Fruit fly (Drosophila melanogaster) whole organism, embryonic: Measurements from ENCODE around the gene CG6028.
A peak's percentile ranks its signal among the peaks of the same experiment; 100 is the strongest.

Experiments used
- Ada2b ChIP-seq: fragments of 200-800 bp; sonication (Bioruptor generic); IDR thresholded peaks from 2 replicates; pipeline ENCODE4 v1.3.6; 2022; ENCODE audit warnings: missing biosample characterization, missing genetic modification characterization
- Atf-2 ChIP-seq: fragments of 200-800 bp; sonication (Bioruptor generic); optimal IDR thresholded peaks from 2 replicates; lab custom pipeline; 2016; ENCODE audit warnings: missing biosample characterization, missing genetic modification characterization
- BEAF-32 ChIP-seq: fragments of 200-800 bp; sonication (Bioruptor generic); optimal IDR thresholded peaks from 3 replicates; lab custom pipeline; 2017; ENCODE audit warnings: missing biosample characterization, missing genetic modification characterization, mild to moderate bottlenecking, moderate library complexity, missing genetic modification reagents
- CG10959 ChIP-seq: fragments of 200-800 bp; sonication (Bioruptor generic); IDR thresholded peaks from 2 replicates; pipeline ENCODE4 v1.3.6; 2022; ENCODE audit warnings: missing biosample characterization, missing genetic modification characterization
- CG11723 ChIP-seq: fragments of 200-800 bp; sonication (Bioruptor generic); optimal IDR thresholded peaks from 2 replicates; lab custom pipeline; 2017; ENCODE audit warnings: missing biosample characterization, mild to moderate bottlenecking, missing genetic modification characterization
- CG12299 ChIP-seq: fragments of 200-800 bp; sonication (Bioruptor generic); optimal IDR thresholded peaks from 2 replicates; lab custom pipeline; 2018; ENCODE audit warnings: missing biosample characterization, mild to moderate bottlenecking, missing genetic modification characterization
- CG12391 ChIP-seq: fragments of 200-800 bp; sonication (Bioruptor generic); optimal IDR thresholded peaks from 3 replicates; lab custom pipeline; 2018; ENCODE audit warnings: missing biosample characterization, mild to moderate bottlenecking, missing genetic modification characterization, moderate library complexity
- CG13296 ChIP-seq: fragments of 200-800 bp; sonication (Bioruptor generic); optimal IDR thresholded peaks from 3 replicates; lab custom pipeline; 2018; ENCODE audit warnings: missing biosample characterization, mild to moderate bottlenecking, missing genetic modification characterization
- CG14050 ChIP-seq: fragments of 200-800 bp; sonication (Bioruptor generic); IDR thresholded peaks from 3 replicates; pipeline ENCODE4 v1.3.6; 2022; ENCODE audit warnings: missing biosample characterization, missing genetic modification characterization
- CG15073 ChIP-seq: fragments of 200-800 bp; sonication (Bioruptor generic); optimal IDR thresholded peaks from 2 replicates; lab custom pipeline; 2016; ENCODE audit warnings: missing biosample characterization, missing genetic modification characterization
- CG16813 ChIP-seq: fragments of 200-800 bp; sonication (Bioruptor generic); IDR thresholded peaks from 3 replicates; pipeline ENCODE4 v1.3.6; 2022; ENCODE audit warnings: missing biosample characterization, missing genetic modification characterization; ENCODE audit not compliant: partially characterized antibody
- CG2202 ChIP-seq: fragments of 200-800 bp; sonication (Bioruptor generic); optimal IDR thresholded peaks from 2 replicates; lab custom pipeline; 2018; ENCODE audit warnings: missing biosample characterization, mild to moderate bottlenecking, missing genetic modification characterization
- CG2712 ChIP-seq: fragments of 200-800 bp; optimal IDR thresholded peaks from 3 replicates; lab custom pipeline; 2019; ENCODE audit warnings: missing biosample characterization, mild to moderate bottlenecking, missing genetic modification characterization, moderate library complexity
- CG31224 ChIP-seq: fragments of 200-800 bp; sonication (Bioruptor generic); IDR thresholded peaks from 2 replicates; pipeline ENCODE4 v1.3.6; 2022; ENCODE audit warnings: missing biosample characterization, missing genetic modification characterization
- CG31388 ChIP-seq: fragments of 200-800 bp; sonication (Bioruptor generic); optimal IDR thresholded peaks from 2 replicates; lab custom pipeline; 2016; ENCODE audit warnings: missing biosample characterization, missing genetic modification characterization
- CG3407 ChIP-seq: fragments of 200-800 bp; sonication (Bioruptor generic); optimal IDR thresholded peaks from 2 replicates; lab custom pipeline; 2018; ENCODE audit warnings: missing biosample characterization, mild to moderate bottlenecking, missing genetic modification characterization
- CG42726 ChIP-seq: fragments of 200-800 bp; sonication (Bioruptor generic); IDR thresholded peaks from 2 replicates; pipeline ENCODE4 v1.3.6; 2022; ENCODE audit warnings: missing biosample characterization, missing genetic modification characterization; ENCODE audit not compliant: partially characterized antibody
- CG5180 ChIP-seq: fragments of 200-800 bp; sonication (Bioruptor generic); optimal IDR thresholded peaks from 3 replicates; lab custom pipeline; 2017; ENCODE audit warnings: missing biosample characterization, missing genetic modification characterization, mild to moderate bottlenecking, moderate library complexity, missing genetic modification reagents
- CG6272 ChIP-seq: fragments of 200-800 bp; sonication (Bioruptor generic); IDR thresholded peaks from 2 replicates; pipeline ENCODE4 v1.3.6; 2022; ENCODE audit warnings: missing biosample characterization, missing genetic modification characterization
- CG7963 ChIP-seq: fragments of 200-800 bp; sonication (Bioruptor generic); IDR thresholded peaks from 3 replicates; pipeline ENCODE4 v1.3.6; 2022; ENCODE audit warnings: missing biosample characterization, missing genetic modification characterization; ENCODE audit not compliant: partially characterized antibody
- CG8290 ChIP-seq, 3 experiments: fragments of 200-800 bp; sonication (Bioruptor generic); optimal IDR thresholded peaks; 2 replicates each; lab custom pipeline; 2016 to 2019; ENCODE audit warnings: missing biosample characterization in 3 of 3, missing genetic modification characterization in 3 of 3, mild to moderate bottlenecking in 2 of 3, moderate library complexity in 1 of 3
- ERR ChIP-seq: fragments of 200-800 bp; sonication (Bioruptor generic); optimal IDR thresholded peaks from 2 replicates; lab custom pipeline; 2016; ENCODE audit warnings: missing biosample characterization, missing genetic modification characterization
- HLH3B ChIP-seq: fragments of 200-800 bp; sonication (Bioruptor generic); IDR thresholded peaks from 2 replicates; pipeline ENCODE4 v1.3.6; 2022; ENCODE audit warnings: missing biosample characterization, missing genetic modification characterization
- Hey ChIP-seq: fragments of 200-800 bp; sonication (Bioruptor generic); optimal IDR thresholded peaks from 3 replicates; lab custom pipeline; 2018; ENCODE audit warnings: missing biosample characterization, mild to moderate bottlenecking, missing genetic modification characterization
- Hmr ChIP-seq: fragments of 200-800 bp; sonication (Bioruptor generic); optimal IDR thresholded peaks from 3 replicates; lab custom pipeline; 2017; ENCODE audit warnings: mild to moderate bottlenecking, missing biosample characterization, missing genetic modification reagents, missing genetic modification characterization
- Hr51 ChIP-seq, 2 experiments: fragments of 200-800 bp; sonication (Bioruptor generic); optimal IDR thresholded peaks; 2 replicates in 1 of 2; 3 replicates in 1 of 2; lab custom pipeline; 2016 to 2018; ENCODE audit warnings: missing biosample characterization in 2 of 2, missing genetic modification characterization in 2 of 2, mild to moderate bottlenecking in 1 of 2, moderate library complexity in 1 of 2
- Meics ChIP-seq: fragments of 200-800 bp; sonication (Bioruptor generic); optimal IDR thresholded peaks from 2 replicates; lab custom pipeline; 2017; ENCODE audit warnings: missing biosample characterization, mild to moderate bottlenecking, missing genetic modification characterization
- Nf-YC ChIP-seq: fragments of 200-800 bp; optimal IDR thresholded peaks from 3 replicates; lab custom pipeline; 2019; ENCODE audit warnings: missing biosample characterization, mild to moderate bottlenecking, missing genetic modification characterization, moderate library complexity
- Taf1 ChIP-seq: fragments of 200-800 bp; sonication (Bioruptor generic); IDR thresholded peaks from 2 replicates; pipeline ENCODE4 v1.3.6; 2022; ENCODE audit warnings: missing biosample characterization, missing genetic modification characterization
- Vsx1 ChIP-seq: fragments of 200-800 bp; sonication (Bioruptor generic); optimal IDR thresholded peaks from 2 replicates; lab custom pipeline; 2017; ENCODE audit warnings: missing biosample characterization, mild to moderate bottlenecking, missing genetic modification characterization, missing genetic modification reagents
- Xrp1 ChIP-seq: fragments of 200-800 bp; sonication (Bioruptor generic); IDR thresholded peaks from 2 replicates; pipeline ENCODE4 v1.3.6; 2022; ENCODE audit warnings: missing biosample characterization, missing genetic modification characterization
- al ChIP-seq: fragments of 200-800 bp; sonication (Bioruptor generic); IDR thresholded peaks from 2 replicates; pipeline ENCODE4 v1.3.6; 2022; ENCODE audit warnings: missing biosample characterization, missing genetic modification characterization
- aop ChIP-seq: fragments of 200-800 bp; sonication (Bioruptor generic); IDR thresholded peaks from 2 replicates; pipeline ENCODE4 v1.3.6; 2022; ENCODE audit warnings: missing biosample characterization, missing genetic modification characterization
- emc ChIP-seq: fragments of 200-800 bp; sonication (Bioruptor generic); optimal IDR thresholded peaks from 2 replicates; lab custom pipeline; 2016; ENCODE audit warnings: missing biosample characterization, missing genetic modification characterization
- en ChIP-seq: fragments of 200-800 bp; sonication (Bioruptor generic); optimal IDR thresholded peaks from 2 replicates; lab custom pipeline; 2016; ENCODE audit warnings: missing biosample characterization, missing genetic modification characterization
- eyg ChIP-seq: fragments of 200-800 bp; sonication (Bioruptor generic); optimal IDR thresholded peaks from 3 replicates; lab custom pipeline; 2016; ENCODE audit warnings: missing biosample characterization, missing genetic modification characterization
- gt ChIP-seq: fragments of 200-800 bp; sonication (Bioruptor generic); IDR thresholded peaks from 2 replicates; pipeline ENCODE4 v1.3.6; 2022; ENCODE audit warnings: missing biosample characterization, missing genetic modification characterization
- ind ChIP-seq: fragments of 200-800 bp; sonication (Bioruptor generic); optimal IDR thresholded peaks from 3 replicates; lab custom pipeline; 2016; ENCODE audit warnings: missing biosample characterization, missing genetic modification characterization
- jing ChIP-seq: fragments of 200-800 bp; sonication (Bioruptor generic); optimal IDR thresholded peaks from 2 replicates; lab custom pipeline; 2018; ENCODE audit warnings: missing biosample characterization, mild to moderate bottlenecking, missing genetic modification characterization
- kay ChIP-seq: fragments of 200-800 bp; sonication (Bioruptor generic); optimal IDR thresholded peaks from 2 replicates; lab custom pipeline; 2016; ENCODE audit warnings: missing biosample characterization, missing genetic modification characterization
- lilli ChIP-seq: fragments of 200-800 bp; sonication (Bioruptor generic); optimal IDR thresholded peaks from 3 replicates; lab custom pipeline; 2016; ENCODE audit warnings: missing biosample characterization, missing genetic modification characterization
- lov ChIP-seq, 2 experiments: fragments of 200-800 bp in 1 of 2; fragments of >200 bp in 1 of 2; sonication (Bioruptor generic) in 1 of 2; IDR thresholded peaks in 1 of 2; optimal IDR thresholded peaks in 1 of 2; 2 replicates in 1 of 2; 3 replicates in 1 of 2; pipeline versions ENCODE4 v1.3.6 to Lab custom; 2017 to 2022; ENCODE audit warnings: missing biosample characterization in 1 of 2, missing genetic modification characterization in 1 of 2
- nerfin-1 ChIP-seq: fragments of 200-800 bp; sonication (Bioruptor generic); optimal IDR thresholded peaks from 3 replicates; lab custom pipeline; 2019; ENCODE audit warnings: missing biosample characterization, mild to moderate bottlenecking, missing genetic modification characterization, moderate library complexity
- pfk ChIP-seq: fragments of 200-800 bp; sonication (Bioruptor generic); optimal IDR thresholded peaks from 2 replicates; lab custom pipeline; 2018; ENCODE audit warnings: missing biosample characterization, mild to moderate bottlenecking, missing genetic modification characterization, moderate library complexity
- sima ChIP-seq: fragments of 200-800 bp; sonication (Bioruptor generic); optimal IDR thresholded peaks from 2 replicates; lab custom pipeline; 2016; ENCODE audit warnings: missing biosample characterization, missing genetic modification characterization
- so ChIP-seq: fragments of 200-800 bp; sonication (Bioruptor generic); IDR thresholded peaks from 3 replicates; pipeline ENCODE4 v1.3.6; 2022; ENCODE audit warnings: missing biosample characterization, missing genetic modification characterization
- ssp ChIP-seq: fragments of 200-800 bp; sonication (Bioruptor generic); IDR thresholded peaks from 2 replicates; pipeline ENCODE4 v1.3.6; 2022; ENCODE audit warnings: missing biosample characterization, missing genetic modification characterization
- tin ChIP-seq: fragments of 200-800 bp; sonication (Bioruptor generic); optimal IDR thresholded peaks from 3 replicates; lab custom pipeline; 2016; ENCODE audit warnings: missing biosample characterization, missing genetic modification characterization
- wek ChIP-seq: fragments of 200-800 bp; sonication (Bioruptor generic); optimal IDR thresholded peaks from 3 replicates; lab custom pipeline; 2018; ENCODE audit warnings: missing biosample characterization, mild to moderate bottlenecking, missing genetic modification characterization, moderate library complexity

The CG6028 gene

dm6 chr3R:22041625-22042282, 16.4 kb upstream of the CG6028 start, which contains the start of gene how (continued):
- TF ChIP-seq Hr51 (GFP tag; optimal IDR thresholded peaks at IDR 0.05; lab: Kevin White, UChicago): peak; percentile 9 to 31
- no peak for TF ChIP-seq Ada2b (GFP tag; lab: Robert Waterston, UW)
- TF ChIP-seq eyg: no peak
- TF ChIP-seq CG3407: no peak
- TF ChIP-seq CG8290 (GFP tag; optimal IDR thresholded peaks at IDR 0.05; lab: Kevin White, UChicago): peak; percentile 47
- peak in 1 of 2 experiments; percentile 48 for TF ChIP-seq CG8290 (tag; optimal IDR thresholded peaks at IDR 0.05; lab: Kevin White, UChicago)
- TF ChIP-seq al (GFP tag; lab: Robert Waterston, UW): no peak
- peak; percentile 40 for TF ChIP-seq BEAF-32 (GFP tag; lab: Kevin White, UChicago)
- no peak for TF ChIP-seq CG11723
- TF ChIP-seq pfk (GFP tag; lab: Kevin White, UChicago): no peak
- no peak for TF ChIP-seq CG6272 (GFP tag; lab: Robert Waterston, UW)
- TF ChIP-seq Xrp1 (GFP tag; lab: Robert Waterston, UW): no peak
- TF ChIP-seq emc (GFP tag; lab: Kevin White, UChicago): no peak
- peak; percentile 48; the same call in 1 of the 3 replicates for TF ChIP-seq so (GFP tag; lab: Robert Waterston, UW)
- peak; percentile 19 for TF ChIP-seq Atf-2 (GFP tag; lab: Kevin White, UChicago)
- no peak for TF ChIP-seq CG7963 (GFP tag; lab: Robert Waterston, UW)
- TF ChIP-seq jing: no peak
- TF ChIP-seq CG5180: no peak
- TF ChIP-seq CG16813 (GFP tag; lab: Robert Waterston, UW): peak; percentile 32; the same call in 1 of the 3 replicates
- TF ChIP-seq CG12391 (tag; lab: Kevin White, UChicago): no peak
- TF ChIP-seq HLH3B (GFP tag; lab: Robert Waterston, UW): no peak
- no peak for TF ChIP-seq CG31224 (GFP tag; lab: Robert Waterston, UW)
- no peak for TF ChIP-seq Taf1
- TF ChIP-seq Meics (GFP tag; lab: Kevin White, UChicago): no peak
- peak; percentile 8 for TF ChIP-seq CG13296
- TF ChIP-seq ERR (GFP tag; lab: Kevin White, UChicago): no peak
- TF ChIP-seq ssp: no peak
- no peak for TF ChIP-seq gt
- TF ChIP-seq sima (GFP tag; lab: Kevin White, UChicago): no peak
- peak; percentile 23 for TF ChIP-seq ind (GFP tag; lab: Kevin White, UChicago)
- no peak for TF ChIP-seq nerfin-1 (tag; lab: Kevin White, UChicago)
- no peak for TF ChIP-seq CG2202 (tag; lab: Kevin White, UChicago)
- no peak for TF ChIP-seq aop (GFP tag; lab: Robert Waterston, UW)
- TF ChIP-seq CG42726 (GFP tag; lab: Robert Waterston, UW): 0 out of 2 replicates have a peak, but pooled peaks have one; percentile 3
- no peak for TF ChIP-seq Hey
- TF ChIP-seq tin: no peak
- TF ChIP-seq CG15073 (GFP tag; lab: Kevin White, UChicago): no peak
- TF ChIP-seq CG10959 (GFP tag; lab: Robert Waterston, UW): no peak
- peak; percentile 45 for TF ChIP-seq lilli (GFP tag; lab: Kevin White, UChicago)
- peak; percentile 10 for TF ChIP-seq Hmr (GFP tag; lab: Kevin White, UChicago)
- no peak for TF ChIP-seq lov (optimal IDR thresholded peaks at IDR 0.05; lab: Kevin White, UChicago)
- TF ChIP-seq lov (GFP tag; IDR thresholded peaks at IDR 0.05; lab: Robert Waterston, UW): no peak
- no peak for TF ChIP-seq en (GFP tag; lab: Kevin White, UChicago)
- no peak for TF ChIP-seq CG12299 (tag; lab: Kevin White, UChicago)
- peak; percentile 41 for TF ChIP-seq kay (GFP tag; lab: Kevin White, UChicago)
- TF ChIP-seq CG31388 (GFP tag; lab: Kevin White, UChicago): no peak
- no peak for TF ChIP-seq CG14050 (GFP tag; lab: Robert Waterston, UW)
- TF ChIP-seq Vsx1 (GFP tag; lab: Kevin White, UChicago): no peak
- TF ChIP-seq CG2712 (tag; lab: Kevin White, UChicago): no peak
- TF ChIP-seq Nf-YC (tag; lab: Kevin White, UChicago): peak; percentile 37
- TF ChIP-seq wek (GFP tag; lab: Kevin White, UChicago): no peak
